Fruit fly (Drosophila melanogaster): ENCODE measurements around the gene CG7840.

The CG7840 gene

DNA sequence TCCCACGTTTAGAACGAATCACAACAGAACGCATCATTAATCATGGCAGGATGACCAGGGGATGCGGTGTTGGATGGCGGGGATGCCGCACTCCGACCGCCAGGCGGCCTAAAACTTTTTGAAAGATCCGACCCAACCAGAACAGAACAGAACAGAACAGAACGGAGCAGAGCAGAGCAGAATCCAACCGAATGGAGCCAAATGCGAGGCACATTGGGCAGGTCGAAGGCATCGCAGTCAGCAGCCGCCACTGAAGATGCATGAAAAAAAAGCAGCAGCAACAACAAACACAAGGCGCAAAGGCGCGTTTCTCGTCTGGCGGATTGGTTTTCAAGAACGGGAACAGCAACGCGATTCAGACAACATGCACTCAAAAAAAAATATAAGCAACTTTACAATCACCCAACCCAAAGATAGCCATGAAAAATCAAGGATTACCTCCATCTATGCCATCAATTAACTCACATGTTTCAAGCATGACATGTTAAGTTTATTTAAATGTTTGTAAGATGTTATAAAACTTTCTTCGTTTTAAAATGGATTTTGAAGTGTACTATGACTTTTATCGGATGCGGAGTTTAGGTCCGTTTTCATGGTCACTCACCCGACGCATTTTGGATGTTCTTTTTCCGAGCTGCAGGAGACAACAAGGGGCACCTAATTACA is 25.9 kb upstream of the CG7840 start (continued):
- TF ChIP-seq zfh1 (GFP tag; IDR thresholded peaks at IDR 0.05) (peak; percentile 86), ftz-f1 (GFP tag; optimal IDR thresholded peaks at IDR 0.05) (no peak), Blimp-1 (GFP tag; optimal IDR thresholded peaks at IDR 0.05) (peak; percentile 78), GATAe (GFP tag; conservative IDR thresholded peaks at IDR 0.05) (no peak), CG11695 (GFP tag; IDR thresholded peaks at IDR 0.05) (peak; percentile 67; the same call in 1 of the 3 replicates), Six4 (GFP tag; optimal IDR thresholded peaks at IDR 0.05) (peak; percentile 60), gcm2 (GFP tag; optimal IDR thresholded peaks at IDR 0.05) (no peak), jing (GFP tag; optimal IDR thresholded peaks at IDR 0.05) (peak; percentile 58), tx (GFP tag; optimal IDR thresholded peaks at IDR 0.05) (peak; percentile 36), Scr (GFP tag; IDR thresholded peaks at IDR 0.05; ENCODE audit: partially characterized antibody) (no peak), CG4730 (GFP tag; IDR thresholded peaks at IDR 0.05) (peak; percentile 55; the same call in 1 of the 2 replicates), H15 (GFP tag; IDR thresholded peaks at IDR 0.05) (peak; percentile 39; the same call in 1 of the 3 replicates), CG12219 (GFP tag; optimal IDR thresholded peaks at IDR 0.05) (peak; percentile 51), Dek (tag; optimal IDR thresholded peaks at IDR 0.05) (no peak), her (GFP tag; optimal IDR thresholded peaks at IDR 0.05) (no peak), CG10267 (tag; optimal IDR thresholded peaks at IDR 0.05) (peak; percentile 80), vvl (GFP tag; IDR thresholded peaks at IDR 0.05) (peak; percentile 53; the same call in 1 of the 2 replicates), disco-r (GFP tag; optimal IDR thresholded peaks at IDR 0.05) (peak; percentile 17), CG5245 (GFP tag; optimal IDR thresholded peaks at IDR 0.05) (peak; percentile 60), Awh (GFP tag; IDR thresholded peaks at IDR 0.05) (0 out of 2 replicates have a peak, but pooled peaks have one; percentile 50), Xbp1 (GFP tag; optimal IDR thresholded peaks at IDR 0.05) (peak; percentile 60), CG34224 (GFP tag; IDR thresholded peaks at IDR 0.05; ENCODE audit: partially characterized antibody) (no peak), Fer2 (tag; optimal IDR thresholded peaks at IDR 0.05) (no peak), gcm (GFP tag; optimal IDR thresholded peaks at IDR 0.05) (peak; percentile 52), Jarid2 (GFP tag; optimal IDR thresholded peaks at IDR 0.05) (no peak), tll (GFP tag; optimal IDR thresholded peaks at IDR 0.05) (no peak), CG15601 (tag; optimal IDR thresholded peaks at IDR 0.05) (peak; percentile 84), CG12104 (GFP tag; optimal IDR thresholded peaks at IDR 0.05) (peak; percentile 38), jumu (GFP tag; optimal IDR thresholded peaks at IDR 0.05) (peak; percentile 54), Dref (GFP tag; IDR thresholded peaks at IDR 0.05) (no peak), ttk (GFP tag; IDR thresholded peaks at IDR 0.05) (0 out of 2 replicates have a peak, but pooled peaks have one; percentile 15), bowl (GFP tag; IDR thresholded peaks at IDR 0.05) (no peak), CG12071 (GFP tag; optimal IDR thresholded peaks at IDR 0.05) (no peak), PHDP (tag; optimal IDR thresholded peaks at IDR 0.05) (peak; percentile 46), chm (GFP tag; IDR thresholded peaks at IDR 0.05) (peak; percentile 71; the same call in 1 of the 2 replicates), CG2129 (GFP tag; IDR thresholded peaks at IDR 0.05; ENCODE audit: partially characterized antibody) (no peak), CG6689 (GFP tag; IDR thresholded peaks at IDR 0.05) (peak; percentile 64), stc (GFP tag; IDR thresholded peaks at IDR 0.05) (peak; percentile 50), Spps (tag; optimal IDR thresholded peaks at IDR 0.05) (peak; percentile 86), zen (tag; optimal IDR thresholded peaks at IDR 0.05) (peak; percentile 71), CG1233 (GFP tag; optimal IDR thresholded peaks at IDR 0.05) (peak; percentile 57), aop (GFP tag; IDR thresholded peaks at IDR 0.05) (no peak), Antp (GFP tag; optimal IDR thresholded peaks at IDR 0.05) (no peak), CG18764 (GFP tag; optimal IDR thresholded peaks at IDR 0.05) (peak; percentile 24), Bteb2 (GFP tag; optimal IDR thresholded peaks at IDR 0.05) (no peak), CG16815 (GFP tag; optimal IDR thresholded peaks at IDR 0.05) (peak; percentile 76), Ptx1 (GFP tag; IDR thresholded peaks at IDR 0.05) (no peak), Aef1 (GFP tag; IDR thresholded peaks at IDR 0.05) (no peak), lola (GFP tag; optimal IDR thresholded peaks at IDR 0.05) (peak in 1 of 3 experiments; percentile 93)

All from whole organism, embryonic.